Fruit fly (Drosophila melanogaster) whole organism, prepupa: ENCODE measurements around the gene Nrg.
A peak's percentile ranks its signal among the peaks of the same experiment; 100 is the strongest.

Source experiments
- Blimp-1 ChIP-seq: fragments of 200-800 bp; sonication (Bioruptor generic); optimal IDR thresholded peaks from 3 replicates; lab custom pipeline; 2017; ENCODE audit warnings: missing biosample characterization, missing genetic modification characterization, mild to moderate bottlenecking, moderate library complexity, missing genetic modification reagents
- CG10631 ChIP-seq: fragments of 200-800 bp; sonication (Bioruptor generic); optimal IDR thresholded peaks from 2 replicates; lab custom pipeline; 2016; ENCODE audit warnings: missing biosample characterization, missing genetic modification characterization
- CG11294 ChIP-seq: fragments of 200-800 bp; sonication (Bioruptor generic); IDR thresholded peaks from 2 replicates; pipeline ENCODE4 v1.3.6; 2022; ENCODE audit warnings: missing biosample characterization, missing genetic modification characterization
- CG11762 ChIP-seq: fragments of 200-800 bp; sonication (Bioruptor generic); optimal IDR thresholded peaks from 3 replicates; lab custom pipeline; 2016; ENCODE audit warnings: missing biosample characterization, missing genetic modification characterization; ENCODE audit not compliant: insufficient read depth
- CG11902 ChIP-seq: fragments of 200-800 bp; sonication (Bioruptor generic); optimal IDR thresholded peaks from 3 replicates; lab custom pipeline; 2016; ENCODE audit warnings: missing biosample characterization, missing genetic modification characterization
- CG15336 ChIP-seq: fragments of 200-800 bp; sonication (Bioruptor generic); IDR thresholded peaks from 2 replicates; pipeline ENCODE4 v1.3.6; 2022; ENCODE audit warnings: missing biosample characterization, missing genetic modification characterization
- CG1621 ChIP-seq: fragments of 200-800 bp; sonication (Bioruptor generic); optimal IDR thresholded peaks from 3 replicates; lab custom pipeline; 2018; ENCODE audit warnings: missing biosample characterization, mild to moderate bottlenecking, missing genetic modification characterization
- CG16779 ChIP-seq: fragments of 200-800 bp; sonication (Bioruptor generic); optimal IDR thresholded peaks from 3 replicates; lab custom pipeline; 2017; ENCODE audit warnings: missing biosample characterization, mild to moderate bottlenecking, missing genetic modification characterization
- CG3032 ChIP-seq: fragments of 200-800 bp; optimal IDR thresholded peaks from 2 replicates; lab custom pipeline; 2019; ENCODE audit warnings: missing biosample characterization, mild to moderate bottlenecking, missing genetic modification characterization, moderate library complexity
- CG31627 ChIP-seq: fragments of 200-800 bp; sonication (Bioruptor generic); optimal IDR thresholded peaks from 3 replicates; lab custom pipeline; 2016; ENCODE audit warnings: missing biosample characterization, missing genetic modification characterization
- CG32006 ChIP-seq: fragments of 200-800 bp; sonication (Bioruptor generic); optimal IDR thresholded peaks from 3 replicates; lab custom pipeline; 2017; ENCODE audit warnings: missing biosample characterization, mild to moderate bottlenecking, missing genetic modification characterization
- CG34406 ChIP-seq: fragments of 200-800 bp; sonication (Bioruptor generic); optimal IDR thresholded peaks from 3 replicates; lab custom pipeline; 2016; ENCODE audit warnings: missing biosample characterization, missing genetic modification characterization
- CG4318 ChIP-seq: fragments of 200-800 bp; sonication (Bioruptor generic); optimal IDR thresholded peaks from 3 replicates; lab custom pipeline; 2017; ENCODE audit warnings: missing biosample characterization, mild to moderate bottlenecking, missing genetic modification characterization
- CG6163 ChIP-seq: fragments of 200-800 bp; sonication (Bioruptor generic); IDR thresholded peaks from 3 replicates; pipeline ENCODE4 v1.3.6; 2022; ENCODE audit warnings: missing biosample characterization, missing genetic modification characterization
- CG6792 ChIP-seq: fragments of 200-800 bp; sonication (Bioruptor generic); optimal IDR thresholded peaks from 3 replicates; lab custom pipeline; 2016; ENCODE audit warnings: missing biosample characterization, missing genetic modification characterization
- CG6808 ChIP-seq: fragments of 200-800 bp; sonication (Bioruptor generic); optimal IDR thresholded peaks from 3 replicates; lab custom pipeline; 2017; ENCODE audit warnings: missing biosample characterization, missing genetic modification characterization, mild to moderate bottlenecking, moderate library complexity, missing genetic modification reagents
- CG8319 ChIP-seq: fragments of 200-800 bp; sonication (Bioruptor generic); optimal IDR thresholded peaks from 3 replicates; lab custom pipeline; 2016; ENCODE audit warnings: missing biosample characterization, missing genetic modification characterization
- CG8632 ChIP-seq: fragments of 200-800 bp; sonication (Bioruptor generic); optimal IDR thresholded peaks from 3 replicates; lab custom pipeline; 2016; ENCODE audit warnings: missing biosample characterization, missing genetic modification characterization
- CG9139 ChIP-seq: fragments of 200-800 bp; sonication (Bioruptor generic); optimal IDR thresholded peaks from 3 replicates; lab custom pipeline; 2017; ENCODE audit warnings: missing biosample characterization, mild to moderate bottlenecking, missing genetic modification characterization
- Eip75B ChIP-seq: fragments of 200-800 bp; sonication (Bioruptor generic); optimal IDR thresholded peaks from 3 replicates; lab custom pipeline; 2016; ENCODE audit warnings: missing biosample characterization, missing genetic modification characterization
- Eip78C ChIP-seq: fragments of 200-800 bp; sonication (Bioruptor generic); peaks from one replicate; lab custom pipeline; 2016; ENCODE audit warnings: missing biosample characterization, missing genetic modification characterization
- Eip93F ChIP-seq: fragments of 200-800 bp; sonication (Bioruptor generic); optimal IDR thresholded peaks from 2 replicates; lab custom pipeline; 2016; ENCODE audit warnings: missing biosample characterization, mild to moderate bottlenecking, missing genetic modification characterization
- Ets21C ChIP-seq: fragments of 200-800 bp; sonication (Bioruptor generic); optimal IDR thresholded peaks from 3 replicates; lab custom pipeline; 2016; ENCODE audit warnings: missing biosample characterization, missing genetic modification characterization
- Ets96B ChIP-seq: fragments of 200-800 bp; optimal IDR thresholded peaks from 2 replicates; lab custom pipeline; 2019; ENCODE audit warnings: missing biosample characterization, mild to moderate bottlenecking, missing genetic modification characterization, moderate library complexity
- Hr39 ChIP-seq: fragments of 200-800 bp; sonication (Bioruptor generic); optimal IDR thresholded peaks from 2 replicates; lab custom pipeline; 2016; ENCODE audit warnings: missing biosample characterization, missing genetic modification characterization
- Hr4 ChIP-seq: fragments of 200-800 bp; sonication (Bioruptor generic); optimal IDR thresholded peaks from 3 replicates; lab custom pipeline; 2016; ENCODE audit warnings: missing biosample characterization, missing genetic modification characterization
- Lpt ChIP-seq: fragments of 200-800 bp; sonication (Bioruptor generic); optimal IDR thresholded peaks from 3 replicates; lab custom pipeline; 2016; ENCODE audit warnings: missing biosample characterization, missing genetic modification characterization
- Met ChIP-seq: fragments of 200-800 bp; sonication (Bioruptor generic); optimal IDR thresholded peaks from 3 replicates; lab custom pipeline; 2016; ENCODE audit warnings: missing biosample characterization, missing genetic modification characterization
- OdsH ChIP-seq: fragments of 200-800 bp; sonication (Bioruptor generic); optimal IDR thresholded peaks from 3 replicates; lab custom pipeline; 2016; ENCODE audit warnings: missing biosample characterization, missing genetic modification characterization
- Sox102F ChIP-seq: fragments of 200-800 bp; sonication (Bioruptor generic); optimal IDR thresholded peaks from 2 replicates; lab custom pipeline; 2016; ENCODE audit warnings: missing biosample characterization, mild to moderate bottlenecking, missing genetic modification characterization
- Sox15 ChIP-seq: fragments of 200-800 bp; sonication (Bioruptor generic); optimal IDR thresholded peaks from 3 replicates; lab custom pipeline; 2016; ENCODE audit warnings: missing biosample characterization, missing genetic modification characterization
- acj6 ChIP-seq: fragments of 200-800 bp; sonication (Bioruptor generic); optimal IDR thresholded peaks from 3 replicates; lab custom pipeline; 2016; ENCODE audit warnings: missing biosample characterization, missing genetic modification characterization
- cyc ChIP-seq: fragments of 200-800 bp; sonication (Bioruptor generic); optimal IDR thresholded peaks from 3 replicates; lab custom pipeline; 2016; ENCODE audit warnings: missing biosample characterization, missing genetic modification characterization
- dac ChIP-seq: fragments of 200-800 bp; sonication (Bioruptor generic); optimal IDR thresholded peaks from 2 replicates; lab custom pipeline; 2017; ENCODE audit warnings: missing biosample characterization, mild to moderate bottlenecking, missing genetic modification characterization
- dsx ChIP-seq: fragments of 200-800 bp; optimal IDR thresholded peaks from 3 replicates; lab custom pipeline; 2019; ENCODE audit warnings: missing biosample characterization, mild to moderate bottlenecking, missing genetic modification characterization, moderate library complexity; ENCODE audit not compliant: poor library complexity, severe bottlenecking
- eg ChIP-seq: fragments of 200-800 bp; sonication (Bioruptor generic); IDR thresholded peaks from 3 replicates; pipeline ENCODE4 v1.3.6; 2022; ENCODE audit warnings: missing biosample characterization, missing genetic modification characterization
- esn ChIP-seq: fragments of 200-800 bp; sonication (Bioruptor generic); optimal IDR thresholded peaks from 2 replicates; lab custom pipeline; 2016; ENCODE audit warnings: missing biosample characterization, mild to moderate bottlenecking, missing genetic modification characterization, moderate library complexity
- fd59A ChIP-seq: fragments of 200-800 bp; sonication (Bioruptor generic); optimal IDR thresholded peaks from 2 replicates; lab custom pipeline; 2017; ENCODE audit warnings: missing biosample characterization, mild to moderate bottlenecking, missing genetic modification characterization, missing genetic modification reagents
- fd85E ChIP-seq: fragments of 200-800 bp; sonication (Bioruptor generic); optimal IDR thresholded peaks from 3 replicates; lab custom pipeline; 2016; ENCODE audit warnings: missing biosample characterization, missing genetic modification characterization
- lz ChIP-seq: fragments of 200-800 bp; sonication (Bioruptor generic); optimal IDR thresholded peaks from 3 replicates; lab custom pipeline; 2016; ENCODE audit warnings: missing biosample characterization, missing genetic modification characterization
- net ChIP-seq: fragments of 200-800 bp; sonication (Bioruptor generic); optimal IDR thresholded peaks from 3 replicates; lab custom pipeline; 2016; ENCODE audit warnings: missing biosample characterization, missing genetic modification characterization
- pdm3 ChIP-seq: fragments of 200-800 bp; sonication (Bioruptor generic); optimal IDR thresholded peaks from 3 replicates; lab custom pipeline; 2016; ENCODE audit warnings: missing biosample characterization, missing genetic modification characterization
- salr ChIP-seq, 2 experiments: fragments of 200-800 bp; sonication (Bioruptor generic); optimal IDR thresholded peaks; 3 replicates each; lab custom pipeline; 2016 to 2018; ENCODE audit warnings: missing biosample characterization in 2 of 2, missing genetic modification characterization in 2 of 2, mild to moderate bottlenecking in 1 of 2
- spab ChIP-seq: fragments of 200-800 bp; sonication (Bioruptor generic); optimal IDR thresholded peaks from 2 replicates; lab custom pipeline; 2017; ENCODE audit warnings: missing biosample characterization, mild to moderate bottlenecking, missing genetic modification characterization, missing genetic modification reagents
- svp ChIP-seq: fragments of 200-800 bp; sonication (Bioruptor generic); peaks from one replicate; lab custom pipeline; 2016; ENCODE audit warnings: missing biosample characterization, missing genetic modification characterization
- topi ChIP-seq: fragments of 200-800 bp; sonication (Bioruptor generic); optimal IDR thresholded peaks from 3 replicates; lab custom pipeline; 2016; ENCODE audit warnings: missing biosample characterization, missing genetic modification characterization
- vri ChIP-seq: fragments of 200-800 bp; sonication (Bioruptor generic); optimal IDR thresholded peaks from 3 replicates; lab custom pipeline; 2016; ENCODE audit warnings: missing biosample characterization, mild to moderate bottlenecking, missing genetic modification characterization

The Nrg gene

dm6 chrX:8572939-8573594 is 55.9 kb downstream of the Nrg start, which contains the start of gene spirit (continued):
- TF ChIP-seq acj6 (GFP tag; lab: Kevin White, UChicago) (no peak), CG1621 (tag; lab: Kevin White, UChicago) (no peak), CG6808 (GFP tag; lab: Kevin White, UChicago) (no peak), CG4318 (GFP tag; lab: Kevin White, UChicago) (no peak), Sox102F (peak; percentile 39), svp (peak; percentile 80), CG8319 (GFP tag; lab: Kevin White, UChicago) (no peak), Sox15 (GFP tag; lab: Kevin White, UChicago) (no peak), Hr39 (peak; percentile 47), Blimp-1 (no peak), CG6163 (GFP tag; lab: Robert Waterston, UW) (0 out of 3 replicates have a peak, but pooled peaks have one; percentile 31), Eip78C (GFP tag; lab: Kevin White, UChicago) (peak; percentile 74), fd85E (GFP tag; lab: Kevin White, UChicago) (no peak), topi (GFP tag; lab: Kevin White, UChicago) (peak; percentile 59), spab (GFP tag; lab: Kevin White, UChicago) (no peak), fd59A (no peak), CG8632 (GFP tag; lab: Kevin White, UChicago) (no peak), CG31627 (GFP tag; lab: Kevin White, UChicago) (peak; percentile 20), eg (GFP tag; lab: Robert Waterston, UW) (peak; percentile 19; the same call in 1 of the 3 replicates), CG11294 (no peak), vri (GFP tag; lab: Kevin White, UChicago) (peak; percentile 63), CG32006 (no peak), Lpt (GFP tag; lab: Kevin White, UChicago) (no peak), CG10631 (GFP tag; lab: Kevin White, UChicago) (peak; percentile 17), CG34406 (no peak), pdm3 (GFP tag; lab: Kevin White, UChicago) (no peak), lz (peak; percentile 36), Eip75B (GFP tag; lab: Kevin White, UChicago) (no peak), CG15336 (GFP tag; lab: Robert Waterston, UW) (peak; percentile 34; the same call in 1 of the 2 replicates), CG6792 (GFP tag; lab: Kevin White, UChicago) (no peak), Ets21C (GFP tag; lab: Kevin White, UChicago) (peak; percentile 26)

DNA sequence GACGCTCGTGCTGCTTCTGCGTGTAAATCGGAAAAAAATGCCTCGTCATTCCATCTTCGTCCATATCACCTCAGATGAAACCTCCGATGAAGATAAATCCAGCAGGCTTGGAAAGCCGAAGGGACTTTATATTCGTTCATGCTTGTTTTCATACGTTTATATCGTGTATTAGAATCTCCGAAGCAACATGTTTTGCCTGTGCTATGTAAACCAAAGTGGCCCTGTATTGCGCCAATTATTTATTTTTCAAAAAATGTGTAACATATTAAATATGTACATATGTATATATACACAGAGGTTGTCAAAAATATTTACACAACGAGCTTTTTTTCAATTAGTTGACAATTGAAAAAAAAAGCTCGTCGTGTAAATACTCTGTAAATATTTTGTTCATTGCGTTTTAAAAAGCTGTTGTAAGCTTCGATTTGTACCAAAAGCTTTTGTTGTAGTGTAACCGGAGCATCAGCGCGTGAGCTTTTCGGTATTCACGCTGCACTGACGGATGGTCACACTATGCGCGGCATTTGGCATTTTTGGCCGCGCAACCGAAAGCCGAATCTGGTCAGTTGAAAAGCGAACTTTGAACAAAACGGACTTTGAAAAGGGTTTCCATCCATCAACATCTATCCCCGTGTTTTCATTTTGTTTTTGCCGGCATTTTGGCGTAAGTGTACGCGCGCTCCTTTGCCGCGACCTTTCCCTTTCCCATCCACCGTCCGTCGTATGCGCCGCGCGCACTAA is 56.7 kb downstream of the Nrg start, which contains the start of gene CG12065:
Gene CG12065, plus strand, starts transcription at position 563 of the 741 bp plus-strand sequence.
- TF ChIP-seq Ets96B (no peak), CG6163 (GFP tag; lab: Robert Waterston, UW) (peak; percentile 23; the same call in 2 of the 3 replicates), CG31627 (GFP tag; lab: Kevin White, UChicago) (peak; percentile 15), CG11762 (no peak), fd85E (GFP tag; lab: Kevin White, UChicago) (no peak), dac (GFP tag; lab: Kevin White, UChicago) (no peak), CG4318 (GFP tag; lab: Kevin White, UChicago) (no peak), CG3032 (tag; lab: Kevin White, UChicago) (no peak), CG10631 (GFP tag; lab: Kevin White, UChicago) (no peak), CG16779 (tag; lab: Kevin White, UChicago) (peak; percentile 0), vri (GFP tag; lab: Kevin White, UChicago) (no peak), Met (GFP tag; lab: Kevin White, UChicago) (peak; percentile 42), cyc (GFP tag; lab: Kevin White, UChicago) (no peak), dsx (GFP tag; lab: Kevin White, UChicago) (no peak), CG32006 (peak; percentile 18), CG9139 (GFP tag; lab: Kevin White, UChicago) (no peak), Hr4 (GFP tag; lab: Kevin White, UChicago) (peak; percentile 11), net (GFP tag; lab: Kevin White, UChicago) (no peak), OdsH (peak; percentile 30), CG11902 (GFP tag; lab: Kevin White, UChicago) (no peak), Eip93F (GFP tag; lab: Kevin White, UChicago) (no peak), CG34406 (no peak), Ets21C (GFP tag; lab: Kevin White, UChicago) (no peak), fd59A (no peak), esn (GFP tag; lab: Kevin White, UChicago) (no peak), Sox15 (GFP tag; lab: Kevin White, UChicago) (no peak), spab (GFP tag; lab: Kevin White, UChicago) (no peak), salr (GFP tag; optimal IDR thresholded peaks at IDR 0.05; lab: Kevin White, UChicago) (no peak), svp (peak; percentile 74)
